Worm (Caenorhabditis elegans) whole organism, late embryonic: ENCODE data around the gene srh-246.

Experiments used
- C08G9.2 ChIP-seq: sonication (generic microtip); optimal IDR thresholded peaks from 2 replicates; lab custom pipeline; 2016; ENCODE audit warnings: mild to moderate bottlenecking, missing genetic modification characterization, moderate library complexity, missing compliant biosample characterization
- C38D4.7 ChIP-seq: fragments of 200-800 bp; sonication (Bioruptor generic); optimal IDR thresholded peaks from 2 replicates; lab custom pipeline; 2018; ENCODE audit warnings: mild to moderate bottlenecking, missing genetic modification characterization, moderate library complexity, missing compliant biosample characterization
- F13H6.1 ChIP-seq: sonication (generic microtip); optimal IDR thresholded peaks from 2 replicates; lab custom pipeline; 2016; ENCODE audit warnings: missing genetic modification characterization, missing compliant biosample characterization
- K09A11.1 ChIP-seq: sonication (generic microtip); optimal IDR thresholded peaks from 2 replicates; lab custom pipeline; 2017; ENCODE audit warnings: antibody characterized with exemption, mild to moderate bottlenecking, missing genetic modification characterization, missing compliant biosample characterization; ENCODE audit not compliant: insufficient read depth
- T23F11.4 ChIP-seq: fragments of 200-800 bp; sonication (Bioruptor generic); optimal IDR thresholded peaks from 2 replicates; lab custom pipeline; 2018; ENCODE audit warnings: mild to moderate bottlenecking, missing genetic modification characterization, missing compliant biosample characterization
- ahr-1 ChIP-seq: sonication (generic microtip); optimal IDR thresholded peaks from 2 replicates; lab custom pipeline; 2016; ENCODE audit warnings: missing genetic modification characterization, missing compliant biosample characterization
- ama-1 ChIP-seq: fragments of 150-350 bp; optimal IDR thresholded peaks from 2 replicates; lab custom pipeline; 2014
- ceh-14 ChIP-seq: sonication (generic microtip); optimal IDR thresholded peaks from 2 replicates; lab custom pipeline; 2016; ENCODE audit warnings: missing genotype, missing genetic modification characterization, missing compliant biosample characterization
- ceh-19 ChIP-seq: fragments of 200-800 bp; sonication (Bioruptor generic); optimal IDR thresholded peaks from 2 replicates; lab custom pipeline; 2018; ENCODE audit warnings: mild to moderate bottlenecking, missing genetic modification characterization, missing compliant biosample characterization
- ceh-22 ChIP-seq: sonication (generic microtip); optimal IDR thresholded peaks from 2 replicates; lab custom pipeline; 2017; ENCODE audit warnings: missing biosample characterization, missing genetic modification characterization
- ceh-48 ChIP-seq: sonication (generic microtip); optimal IDR thresholded peaks from 2 replicates; lab custom pipeline; 2016; ENCODE audit warnings: missing genetic modification characterization, inconsistent platforms, missing compliant biosample characterization
- ceh-9 ChIP-seq: sonication (generic microtip); optimal IDR thresholded peaks from 2 replicates; lab custom pipeline; 2016; ENCODE audit warnings: mild to moderate bottlenecking, missing genetic modification characterization, inconsistent platforms, missing compliant biosample characterization
- dve-1 ChIP-seq: sonication (generic microtip); optimal IDR thresholded peaks from 2 replicates; lab custom pipeline; 2017; ENCODE audit warnings: antibody characterized with exemption, mild to moderate bottlenecking, missing genetic modification characterization, missing compliant biosample characterization
- elt-4 ChIP-seq: sonication (generic microtip); optimal IDR thresholded peaks from 2 replicates; lab custom pipeline; 2016; ENCODE audit warnings: missing genetic modification characterization, missing compliant biosample characterization
- hlh-13 ChIP-seq: fragments of 200-800 bp; sonication (Bioruptor generic); optimal IDR thresholded peaks from 2 replicates; lab custom pipeline; 2018; ENCODE audit warnings: mild to moderate bottlenecking, missing genetic modification characterization, missing compliant biosample characterization
- hlh-15 ChIP-seq: sonication (generic microtip); optimal IDR thresholded peaks from 2 replicates; lab custom pipeline; 2016; ENCODE audit warnings: missing genetic modification characterization, missing compliant biosample characterization
- hlh-30 ChIP-seq: sonication (generic microtip); optimal IDR thresholded peaks from 2 replicates; lab custom pipeline; 2017; ENCODE audit warnings: antibody characterized with exemption, missing genetic modification characterization, missing compliant biosample characterization; ENCODE audit not compliant: insufficient read depth
- lin-11 ChIP-seq: fragments of 200-800 bp; sonication (Bioruptor generic); optimal IDR thresholded peaks from 2 replicates; lab custom pipeline; 2018; ENCODE audit warnings: mild to moderate bottlenecking, missing genetic modification characterization, missing compliant biosample characterization
- nfya-1 ChIP-seq: sonication (generic microtip); optimal IDR thresholded peaks from 2 replicates; lab custom pipeline; 2017; ENCODE audit warnings: missing genetic modification characterization, mild to moderate bottlenecking, missing compliant biosample characterization, antibody characterized with exemption, moderate library complexity
- nhr-11 ChIP-seq: fragments of 150-350 bp; optimal IDR thresholded peaks from 2 replicates; lab custom pipeline; 2014; ENCODE audit warnings: missing biosample characterization, missing genetic modification characterization
- odd-2 ChIP-seq: sonication (generic microtip); optimal IDR thresholded peaks from 2 replicates; lab custom pipeline; 2017; ENCODE audit warnings: antibody characterized with exemption, mild to moderate bottlenecking, missing genetic modification characterization, missing compliant biosample characterization
- pag-3 ChIP-seq: sonication (generic microtip); optimal IDR thresholded peaks from 2 replicates; lab custom pipeline; 2016; ENCODE audit warnings: missing compliant biosample characterization, missing genetic modification characterization, borderline replicate concordance
- pha-2 ChIP-seq: sonication (generic microtip); optimal IDR thresholded peaks from 2 replicates; lab custom pipeline; 2017; ENCODE audit warnings: mild to moderate bottlenecking, missing genetic modification characterization, missing compliant biosample characterization
- pha-4 ChIP-seq: fragments of 150-350 bp; optimal IDR thresholded peaks from 2 replicates; lab custom pipeline; 2018; ENCODE audit warnings: missing biosample characterization, missing genetic modification reagents, missing genetic modification characterization
- pqm-1 ChIP-seq: sonication (generic microtip); optimal IDR thresholded peaks from 2 replicates; lab custom pipeline; 2016; ENCODE audit warnings: missing genetic modification characterization, missing compliant biosample characterization
- rnt-1 ChIP-seq: sonication (generic microtip); optimal IDR thresholded peaks from 2 replicates; lab custom pipeline; 2016; ENCODE audit warnings: missing genetic modification characterization, missing compliant biosample characterization
- sox-2 ChIP-seq: fragments of 200-800 bp; sonication (Bioruptor generic); IDR thresholded peaks from 2 replicates; pipeline ENCODE4 v1.3.6; 2022; ENCODE audit warnings: missing genetic modification reagents, missing genetic modification characterization, missing compliant biosample characterization
- syd-9 ChIP-seq: sonication (generic microtip); optimal IDR thresholded peaks from 2 replicates; lab custom pipeline; 2016; ENCODE audit warnings: mild to moderate bottlenecking, missing genetic modification characterization, moderate library complexity, missing compliant biosample characterization
- tbx-2 ChIP-seq: sonication (generic microtip); optimal IDR thresholded peaks from 2 replicates; lab custom pipeline; 2016; ENCODE audit warnings: missing genetic modification characterization, missing compliant biosample characterization
- ttx-3 ChIP-seq: sonication (generic microtip); optimal IDR thresholded peaks from 2 replicates; lab custom pipeline; 2016; ENCODE audit warnings: missing genetic modification reagents, missing genetic modification characterization, missing compliant biosample characterization
- unc-3 ChIP-seq, 2 experiments: fragments of 200-800 bp in 1 of 2; sonication (Bioruptor generic) in 1 of 2; sonication (generic microtip) in 1 of 2; conservative IDR thresholded peaks in 1 of 2; optimal IDR thresholded peaks in 1 of 2; 2 replicates each; pipeline versions ENCODE4 v1.3.6 to Lab custom; 2016 to 2022; ENCODE audit warnings: missing compliant biosample characterization in 2 of 2, missing genetic modification characterization in 2 of 2, missing genetic modification reagents in 1 of 2
- unc-42 ChIP-seq: sonication (generic microtip); optimal IDR thresholded peaks from 2 replicates; lab custom pipeline; 2016; ENCODE audit warnings: missing genotype, missing genetic modification characterization, missing compliant biosample characterization
- unc-86 ChIP-seq: sonication (generic microtip); optimal IDR thresholded peaks from 2 replicates; lab custom pipeline; 2016; ENCODE audit warnings: missing genetic modification characterization, missing compliant biosample characterization
- zip-5 ChIP-seq: sonication (generic microtip); optimal IDR thresholded peaks from 2 replicates; lab custom pipeline; 2016; ENCODE audit warnings: missing genetic modification characterization, missing compliant biosample characterization
- ztf-16 ChIP-seq: sonication (generic microtip); optimal IDR thresholded peaks from 2 replicates; lab custom pipeline; 2017; ENCODE audit warnings: missing genetic modification characterization, missing compliant biosample characterization

srh-246 gene

DNA sequence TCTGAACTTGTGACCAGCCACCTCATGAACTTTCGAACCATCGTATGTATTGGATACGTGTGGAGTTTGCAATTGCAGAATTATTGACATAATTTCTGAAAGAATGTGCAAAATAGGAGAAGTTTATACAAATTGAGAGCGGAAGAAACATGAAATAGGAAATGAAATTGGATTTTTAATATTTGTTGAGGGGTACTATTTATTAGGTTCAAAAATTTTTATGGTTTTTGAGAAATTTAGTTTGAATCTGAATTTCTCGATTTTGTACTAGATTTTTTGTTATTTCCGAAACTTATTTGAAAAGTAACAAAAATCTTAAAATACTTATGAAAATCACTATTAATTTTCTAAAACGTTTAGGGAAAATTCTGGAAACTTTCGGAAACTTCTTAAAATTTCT, 29.1 kb downstream of the srh-246 start, which contains the start of gene F48G7.9:
Gene F48G7.9 (minus strand): TSS at position 101 of the 400 bp plus-strand sequence.
- TF ChIP-seq hlh-13 (no peak), K09A11.1 (tag; lab: Kevin White, UChicago) (no peak), pag-3 (no peak), hlh-15 (tag; lab: Kevin White, UChicago) (no peak), ztf-16 (tag; lab: Kevin White, UChicago) (no peak), ceh-9 (no peak), T23F11.4 (GFP tag; lab: Kevin White, UChicago) (no peak), sox-2 (GFP tag; lab: Robert Waterston, UW) (no peak), unc-42 (tag; lab: Kevin White, UChicago) (no peak)

- no peak for TF ChIP-seq ceh-48 (tag; lab: Kevin White, UChicago)
- no peak for TF ChIP-seq pha-2
- no peak for TF ChIP-seq syd-9
- no peak for TF ChIP-seq ztf-16 (tag; lab: Kevin White, UChicago)
- TF ChIP-seq elt-4: no peak
- no peak for TF ChIP-seq nhr-11 (tag; lab: Kevin White, UChicago)
- no peak for TF ChIP-seq lin-11 (tag; lab: Kevin White, UChicago)
- no peak for TF ChIP-seq dve-1 (tag; lab: Kevin White, UChicago)
- no peak for TF ChIP-seq ceh-9
- no peak for TF ChIP-seq ttx-3 (tag; lab: Kevin White, UChicago)
Observed at ce11 chrV:627585-627984, 30.0 kb downstream of the srh-246 start, which contains the start of gene F48G7.8. TSS of gene F48G7.8 (minus strand) at chrV:627685.

DNA sequence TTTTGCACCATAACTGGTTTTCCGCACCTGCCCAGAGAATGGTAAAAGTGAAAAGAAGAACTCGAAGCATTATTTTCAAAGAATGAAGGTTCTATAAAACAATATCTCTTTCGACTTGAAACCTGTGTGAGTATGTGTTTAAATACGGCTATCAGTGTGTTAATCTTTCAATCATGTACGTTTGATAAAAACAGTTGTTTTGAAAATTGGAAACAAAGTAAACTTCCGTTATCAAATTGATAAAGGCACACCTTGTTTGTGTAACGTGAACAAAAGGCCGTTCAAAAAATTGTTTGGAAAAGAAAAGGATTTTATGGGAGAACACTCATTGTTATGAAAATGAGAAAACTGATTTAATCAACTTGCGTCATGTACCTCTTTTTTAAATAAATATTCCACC, 31.3 kb downstream of the srh-246 start, which contains the start of gene F48G7.7:
Gene F48G7.7 (minus strand): TSS at position 101 of the 400 bp plus-strand sequence.
- TF ChIP-seq ceh-14: no peak

DNA sequence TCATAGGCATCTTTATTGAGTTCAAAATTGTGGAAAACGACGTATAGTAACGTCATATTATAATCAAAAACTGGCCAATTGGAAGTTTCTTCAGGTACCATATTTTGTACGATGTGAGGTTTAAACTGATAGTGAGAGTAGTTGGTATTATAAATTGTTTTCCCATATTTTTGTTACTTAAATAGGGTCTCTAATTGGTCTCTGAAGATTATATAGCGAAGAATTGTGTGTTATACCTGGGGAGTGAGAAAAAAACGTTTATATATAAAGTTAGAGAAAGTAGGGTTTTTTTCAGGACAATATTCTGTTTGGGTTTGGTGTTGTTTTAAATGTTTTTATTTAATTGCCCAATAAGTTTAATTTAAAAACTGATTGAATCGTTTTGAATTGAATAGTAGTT, 32.7 kb downstream of the srh-246 start, which contains the start of gene srt-17:
Gene srt-17 (minus strand): TSS at position 101 of the 400 bp plus-strand sequence.
- no peak for TF ChIP-seq pqm-1 (tag; lab: Kevin White, UChicago)
- no peak for TF ChIP-seq ceh-14
- TF ChIP-seq C38D4.7 (GFP tag; lab: Kevin White, UChicago): no peak
- no peak for TF ChIP-seq pha-4 (tag; lab: Kevin White, UChicago)
- no peak for TF ChIP-seq zip-5 (tag; lab: Kevin White, UChicago)
- no peak for TF ChIP-seq T23F11.4 (GFP tag; lab: Kevin White, UChicago)

- TF ChIP-seq rnt-1: no peak
- TF ChIP-seq ceh-19 (GFP tag; lab: Kevin White, UChicago): no peak
- no peak for TF ChIP-seq unc-3 (GFP tag; conservative IDR thresholded peaks at IDR 0.05; lab: Robert Waterston, UW)
- no peak for TF ChIP-seq unc-3 (tag; optimal IDR thresholded peaks at IDR 0.05; lab: Kevin White, UChicago)
- no peak for TF ChIP-seq odd-2 (tag; lab: Kevin White, UChicago)
- no peak for TF ChIP-seq ttx-3 (tag; lab: Kevin White, UChicago)
- TF ChIP-seq unc-86 (tag; lab: Kevin White, UChicago): no peak
- TF ChIP-seq zip-5 (tag; lab: Kevin White, UChicago): no peak
- TF ChIP-seq ahr-1: no peak
- TF ChIP-seq ama-1 (lab: Kevin White, UChicago): no peak
- no peak for TF ChIP-seq nhr-11 (tag; lab: Kevin White, UChicago)
- no peak for TF ChIP-seq ceh-22
- no peak for TF ChIP-seq C08G9.2
- TF ChIP-seq hlh-30 (tag; lab: Kevin White, UChicago): no peak
- TF ChIP-seq tbx-2 (tag; lab: Kevin White, UChicago): no peak
- no peak for TF ChIP-seq pag-3
- TF ChIP-seq pha-4 (tag; lab: Kevin White, UChicago): no peak
- no peak for TF ChIP-seq hlh-13
- no peak for TF ChIP-seq F13H6.1
- TF ChIP-seq nfya-1 (tag; lab: Kevin White, UChicago): no peak
- TF ChIP-seq, all 69 proteins: peak for 0
Observed at ce11 chrV:622902-623301, 34.7 kb downstream of the srh-246 start, which contains the start of gene F48G7.5. TSS of gene F48G7.5 (minus strand) at chrV:622935.
